Worm (Caenorhabditis elegans) whole organism, L2 larva: ENCODE data around the gene nspd-5.

Source experiments
- Y55F3AM.14 ChIP-seq: fragments of 200-800 bp; sonication (Bioruptor generic); optimal IDR thresholded peaks from 2 replicates; lab custom pipeline; 2018; ENCODE audit warnings: mild to moderate bottlenecking, missing genetic modification characterization, missing compliant biosample characterization
- ceh-82 ChIP-seq: fragments of 150-350 bp; optimal IDR thresholded peaks from 2 replicates; lab custom pipeline; 2014; ENCODE audit warnings: missing biosample characterization, missing genetic modification characterization
- lin-13 ChIP-seq: fragments of 150-350 bp; optimal IDR thresholded peaks from 2 replicates; lab custom pipeline; 2014; ENCODE audit warnings: missing biosample characterization, missing genetic modification reagents, missing genetic modification characterization
- mdl-1 ChIP-seq, 2 experiments: fragments of 150-350 bp in 1 of 2; sonication (generic microtip) in 1 of 2; optimal IDR thresholded peaks; 2 replicates each; lab custom pipeline; 2017; ENCODE audit warnings: missing biosample characterization in 2 of 2, missing genetic modification characterization in 2 of 2
- nhr-11 ChIP-seq: fragments of 150-350 bp; optimal IDR thresholded peaks from 2 replicates; lab custom pipeline; 2014; ENCODE audit warnings: missing biosample characterization, missing genetic modification characterization
- nhr-23 ChIP-seq: fragments of 150-350 bp; optimal IDR thresholded peaks from 2 replicates; lab custom pipeline; 2014; ENCODE audit warnings: missing biosample characterization, missing genetic modification reagents, missing genetic modification characterization
- nhr-6 ChIP-seq: fragments of 150-350 bp; optimal IDR thresholded peaks from 2 replicates; lab custom pipeline; 2014; ENCODE audit warnings: missing biosample characterization, missing genetic modification characterization
- skn-1 ChIP-seq: sonication (generic microtip); optimal IDR thresholded peaks from 2 replicates; lab custom pipeline; 2017; ENCODE audit warnings: missing biosample characterization, missing genetic modification characterization
- snpc-4 ChIP-seq: fragments of 150-350 bp; optimal IDR thresholded peaks from 2 replicates; lab custom pipeline; 2014; ENCODE audit warnings: missing biosample characterization, missing genetic modification characterization
- unc-39 ChIP-seq: fragments of 150-350 bp; optimal IDR thresholded peaks from 2 replicates; lab custom pipeline; 2014; ENCODE audit warnings: missing biosample characterization, missing genetic modification characterization
- unc-55 ChIP-seq: fragments of 150-350 bp; sonication (generic microtip); optimal IDR thresholded peaks from 3 replicates; lab custom pipeline; 2014; ENCODE audit warnings: missing biosample characterization, missing genetic modification reagents, missing genetic modification characterization
- unc-62 ChIP-seq: fragments of 150-350 bp; optimal IDR thresholded peaks from 2 replicates; lab custom pipeline; 2014; ENCODE audit warnings: missing biosample characterization, missing genetic modification reagents, missing genetic modification characterization
- ztf-4 ChIP-seq: fragments of 150-350 bp; optimal IDR thresholded peaks from 2 replicates; lab custom pipeline; 2014; ENCODE audit warnings: missing biosample characterization, missing genetic modification characterization

DNA sequence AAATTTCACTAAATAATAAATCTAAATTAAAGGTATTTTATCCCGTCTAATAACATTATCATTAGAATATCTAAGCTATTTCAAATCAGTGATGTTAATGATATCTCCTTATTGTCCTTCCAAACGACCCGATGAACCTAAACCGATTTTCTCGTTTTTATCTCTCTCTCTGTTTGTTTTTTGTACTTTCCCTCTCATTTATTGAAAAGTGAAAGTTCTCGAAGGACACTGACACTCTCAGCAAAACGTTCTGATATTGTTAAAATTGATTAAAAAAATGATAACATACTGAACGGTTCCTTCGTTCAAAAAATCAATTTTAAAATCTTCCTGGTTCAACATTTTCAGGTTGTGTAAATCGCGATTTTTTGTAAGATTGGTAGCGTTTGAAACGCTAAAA is 15.9 kb upstream of the nspd-5 start, which contains the start of gene F11G11.13:
- TF ChIP-seq nhr-6 (no peak), mdl-1 (tag; optimal IDR thresholded peaks at IDR 0.05; lab: Kevin White, UChicago) (no peak), unc-55 (no peak), nhr-23 (no peak), unc-39 (tag; lab: Kevin White, UChicago) (no peak), skn-1 (tag; lab: Kevin White, UChicago) (no peak), Y55F3AM.14 (no peak), ceh-82 (tag; lab: Kevin White, UChicago) (no peak), ztf-4 (tag; lab: Kevin White, UChicago) (no peak), unc-62 (GFP tag; lab: Kevin White, UChicago) (no peak), lin-13 (no peak), nhr-11 (tag; lab: Kevin White, UChicago) (no peak), snpc-4 (no peak)
